Worm (Caenorhabditis elegans): ENCODE measurements around the gene trpp-9.
A peak's percentile ranks its signal among the peaks of the same experiment; 100 is the strongest.

DNA sequence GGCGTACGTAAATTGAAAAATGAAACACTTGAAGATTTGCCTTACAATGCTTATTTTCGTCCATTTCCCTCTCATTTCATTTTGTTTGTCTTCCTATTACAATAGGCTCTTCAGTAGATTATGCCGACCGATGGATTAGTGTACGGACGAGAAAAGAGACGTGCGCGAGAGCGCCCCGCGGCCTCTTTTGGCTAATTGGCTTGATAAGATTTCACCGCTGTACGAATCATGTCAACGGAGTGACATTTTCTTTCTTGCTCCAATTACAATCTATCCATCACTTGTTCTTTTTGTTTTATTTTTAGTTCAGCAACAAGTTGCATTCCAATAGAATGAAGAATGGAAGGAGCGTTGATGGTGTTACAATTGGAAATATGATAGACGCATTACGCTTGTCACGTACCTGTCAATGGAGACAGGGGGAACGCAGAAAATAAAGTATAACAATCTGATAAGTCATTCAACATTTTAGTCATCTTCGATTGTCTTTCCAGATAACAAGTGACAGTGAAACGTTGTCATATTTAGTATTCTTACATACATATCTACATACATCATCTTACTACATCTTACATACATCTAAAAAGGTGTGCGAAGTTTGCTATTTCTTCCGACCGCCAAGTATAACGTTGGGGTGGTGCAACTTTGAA, 44.5 kb downstream of the trpp-9 start:
- TF ChIP-seq vab-7 (GFP tag; IDR thresholded peaks at IDR 0.05) (no peak), daf-16 (GFP tag; optimal IDR thresholded peaks at IDR 0.05) (peak in 1 of 2 experiments; percentile 71), daf-16 (tag; optimal IDR thresholded peaks at IDR 0.05) (no peak), nhr-25 (tag; optimal IDR thresholded peaks at IDR 0.05; ENCODE audit: borderline replicate concordance, insufficient read depth) (no peak)
